Worm (Caenorhabditis elegans): ENCODE data around the gene T27E7.9.

T27E7.9 gene

DNA sequence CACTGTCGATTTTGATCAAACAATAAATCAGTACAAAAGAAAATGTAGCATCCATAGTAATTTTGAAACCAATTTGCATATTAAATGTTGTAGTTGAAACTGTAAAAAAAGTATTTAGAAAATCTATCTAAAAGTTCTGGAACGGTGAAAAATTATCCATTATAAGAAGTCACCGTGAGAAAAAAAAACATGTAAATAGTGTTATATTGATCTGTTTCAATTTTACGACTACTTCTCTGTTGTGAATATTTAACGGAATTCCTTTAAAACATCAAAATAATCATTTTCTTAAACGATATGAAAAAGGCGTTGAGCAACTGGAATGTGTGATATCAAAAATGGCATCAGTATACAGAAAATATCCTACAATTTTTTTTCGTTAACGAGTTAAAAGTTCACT lies at the start of gene T27E7.9:
Gene T27E7.9, minus strand, starts transcription at position 101 of the 400 bp plus-strand sequence.
- TF ChIP-seq cog-1 (tag; optimal IDR thresholded peaks at IDR 0.05): no peak
- TF ChIP-seq flt-1 (GFP tag; IDR thresholded peaks at IDR 0.05): no peak
- no peak for TF ChIP-seq ref-1 (GFP tag; conservative IDR thresholded peaks at IDR 0.05)
- no peak for TF ChIP-seq ztf-29 (GFP tag; IDR thresholded peaks at IDR 0.05)
- no peak for TF ChIP-seq med-1 (GFP tag; optimal IDR thresholded peaks at IDR 0.05; ENCODE audit: insufficient read depth)
- TF ChIP-seq ztf-23 (GFP tag; IDR thresholded peaks at IDR 0.05): no peak
- TF ChIP-seq tab-1 (GFP tag; IDR thresholded peaks at IDR 0.05): no peak
- TF ChIP-seq klf-2 (GFP tag; conservative IDR thresholded peaks at IDR 0.05): no peak
- no peak for TF ChIP-seq T22C8.4 (GFP tag; IDR thresholded peaks at IDR 0.05)

DNA sequence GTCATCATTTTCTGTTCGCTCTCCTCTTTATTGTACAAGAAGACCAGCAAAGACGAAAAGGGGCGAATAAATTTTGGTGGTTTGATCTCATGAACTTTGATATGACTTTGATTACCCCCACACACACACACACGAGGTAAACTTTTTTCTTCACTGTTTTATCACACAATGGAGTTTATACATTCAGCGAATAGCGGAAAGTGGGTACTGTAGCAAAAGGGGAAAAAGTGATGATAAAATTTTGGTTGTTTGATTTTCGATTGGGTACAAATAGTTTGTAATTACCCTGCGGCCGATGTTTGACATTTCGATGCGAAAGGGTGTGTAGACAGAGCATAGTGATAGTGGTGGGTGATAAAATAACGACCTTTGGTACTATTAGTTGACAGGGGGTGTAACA lies 45.0 kb upstream of the T27E7.9 start:
- TF ChIP-seq med-1 (GFP tag; optimal IDR thresholded peaks at IDR 0.05; ENCODE audit: insufficient read depth): no peak
- TF ChIP-seq cog-1 (tag; optimal IDR thresholded peaks at IDR 0.05): no peak
- no peak for TF ChIP-seq ztf-29 (GFP tag; IDR thresholded peaks at IDR 0.05)
- TF ChIP-seq T22C8.4 (GFP tag; IDR thresholded peaks at IDR 0.05): no peak
- TF ChIP-seq flt-1 (GFP tag; IDR thresholded peaks at IDR 0.05): no peak
- TF ChIP-seq ztf-23 (GFP tag; IDR thresholded peaks at IDR 0.05): no peak
- no peak for TF ChIP-seq tab-1 (GFP tag; IDR thresholded peaks at IDR 0.05)
- no peak for TF ChIP-seq ref-1 (GFP tag; conservative IDR thresholded peaks at IDR 0.05)
- no peak for TF ChIP-seq klf-2 (GFP tag; conservative IDR thresholded peaks at IDR 0.05)

DNA sequence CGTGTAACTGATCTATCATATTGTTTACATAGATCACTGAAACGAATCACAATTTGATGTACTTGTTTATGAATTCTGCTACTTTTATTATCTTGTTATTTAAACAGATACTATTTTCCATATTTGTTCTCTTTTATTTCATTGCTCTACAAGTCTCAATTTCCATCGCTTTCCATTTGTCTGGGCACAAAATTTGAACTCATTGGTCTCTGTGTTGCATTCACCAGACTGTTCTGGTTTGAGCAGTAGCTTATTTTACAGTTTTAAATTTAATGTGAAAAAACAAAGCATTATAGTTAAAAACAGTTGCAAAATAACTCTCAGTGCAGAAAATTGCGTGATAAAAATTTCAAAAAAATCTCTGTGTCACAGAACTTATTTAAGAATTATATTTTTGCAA lies 38.4 kb upstream of the T27E7.9 start:
- no peak for TF ChIP-seq cog-1 (tag; optimal IDR thresholded peaks at IDR 0.05)
- TF ChIP-seq tab-1 (GFP tag; IDR thresholded peaks at IDR 0.05): no peak
- no peak for TF ChIP-seq T22C8.4 (GFP tag; IDR thresholded peaks at IDR 0.05)
- TF ChIP-seq ref-1 (GFP tag; conservative IDR thresholded peaks at IDR 0.05): no peak
- no peak for TF ChIP-seq med-1 (GFP tag; optimal IDR thresholded peaks at IDR 0.05; ENCODE audit: insufficient read depth)
- no peak for TF ChIP-seq klf-2 (GFP tag; conservative IDR thresholded peaks at IDR 0.05)

DNA sequence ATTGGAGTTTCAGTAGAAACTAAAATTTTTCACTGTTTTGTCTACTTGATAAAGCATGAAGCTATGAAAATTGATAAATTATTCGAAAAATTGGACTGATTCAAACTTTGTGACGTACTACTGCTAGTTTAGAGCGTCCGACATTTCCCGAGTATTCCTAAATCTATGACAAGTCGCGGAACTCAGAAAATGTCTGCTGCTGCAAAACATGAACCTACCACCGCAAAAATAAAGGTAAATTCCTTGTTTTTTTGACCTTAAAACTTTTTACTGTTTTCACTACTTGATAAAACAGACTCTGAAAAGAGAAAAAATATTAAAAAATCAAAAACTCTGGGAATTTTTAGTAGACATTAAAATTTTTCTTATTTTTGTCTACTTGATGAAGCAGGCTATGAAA lies 37.6 kb upstream of the T27E7.9 start:
- TF ChIP-seq ztf-29 (GFP tag; IDR thresholded peaks at IDR 0.05) (no peak), cog-1 (tag; optimal IDR thresholded peaks at IDR 0.05) (no peak), klf-2 (GFP tag; conservative IDR thresholded peaks at IDR 0.05) (no peak), ref-1 (GFP tag; conservative IDR thresholded peaks at IDR 0.05) (no peak), ztf-23 (GFP tag; IDR thresholded peaks at IDR 0.05) (no peak), T22C8.4 (GFP tag; IDR thresholded peaks at IDR 0.05) (no peak), med-1 (GFP tag; optimal IDR thresholded peaks at IDR 0.05; ENCODE audit: insufficient read depth) (no peak), tab-1 (GFP tag; IDR thresholded peaks at IDR 0.05) (no peak), flt-1 (GFP tag; IDR thresholded peaks at IDR 0.05) (no peak)

DNA sequence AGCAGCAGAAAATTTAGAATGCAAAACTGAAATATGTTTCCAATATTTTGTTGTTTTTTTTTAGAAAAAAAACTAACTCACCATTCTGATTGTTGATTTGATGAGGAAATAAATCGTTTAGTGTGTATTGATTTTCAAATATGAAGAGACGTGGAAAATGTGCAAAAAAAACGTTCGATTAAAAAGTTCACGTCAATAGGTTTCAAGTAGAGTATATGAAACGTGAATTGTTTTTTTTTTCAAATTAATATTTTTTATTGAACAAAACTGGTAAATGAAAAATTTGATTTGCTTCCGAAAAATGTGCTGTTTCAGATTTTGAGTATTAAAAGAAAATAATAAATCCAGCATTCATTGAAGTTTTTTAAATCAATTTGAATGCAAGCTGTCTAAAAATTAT lies 31.7 kb upstream of the T27E7.9 start, which contains the start of gene irld-18:
Gene irld-18, minus strand, starts transcription at position 101 of the 400 bp plus-strand sequence.
- TF ChIP-seq klf-2 (GFP tag; conservative IDR thresholded peaks at IDR 0.05) (no peak), ref-1 (GFP tag; conservative IDR thresholded peaks at IDR 0.05) (no peak), T22C8.4 (GFP tag; IDR thresholded peaks at IDR 0.05) (no peak), flt-1 (GFP tag; IDR thresholded peaks at IDR 0.05) (no peak), ztf-29 (GFP tag; IDR thresholded peaks at IDR 0.05) (no peak), med-1 (GFP tag; optimal IDR thresholded peaks at IDR 0.05; ENCODE audit: insufficient read depth) (no peak), ztf-23 (GFP tag; IDR thresholded peaks at IDR 0.05) (no peak), tab-1 (GFP tag; IDR thresholded peaks at IDR 0.05) (no peak), cog-1 (tag; optimal IDR thresholded peaks at IDR 0.05) (no peak)

DNA sequence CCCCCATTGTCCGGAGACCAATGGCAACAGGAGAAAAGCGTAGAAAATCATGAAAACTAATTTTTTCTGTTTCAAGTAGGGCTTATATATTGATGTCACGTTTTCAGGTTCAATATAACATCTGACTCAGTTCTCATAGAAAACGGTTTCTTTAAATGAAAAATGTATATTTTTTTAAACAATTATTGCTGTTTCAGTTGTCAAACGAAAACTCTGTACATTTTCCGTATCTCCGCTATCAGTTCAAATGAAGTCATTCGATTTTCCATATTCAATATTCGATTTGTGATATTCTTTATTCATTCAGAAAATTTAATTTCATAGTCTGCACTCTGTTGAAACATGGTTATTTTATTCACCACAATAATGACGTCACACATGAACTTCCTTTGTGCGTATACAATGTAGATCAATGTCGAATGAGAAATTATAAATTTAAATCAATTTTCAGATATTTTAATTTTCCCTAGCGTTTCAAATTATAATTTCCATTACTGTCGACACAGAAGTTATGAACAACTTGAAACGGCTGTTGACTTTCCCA lies 29.5 kb upstream of the T27E7.9 start, which contains the start of gene Y57G11B.8:
Gene Y57G11B.8, minus strand, starts transcription at position 51 of the 544 bp plus-strand sequence.
- no peak for TF ChIP-seq ztf-23 (GFP tag; IDR thresholded peaks at IDR 0.05)
- no peak for TF ChIP-seq ref-1 (GFP tag; conservative IDR thresholded peaks at IDR 0.05)
- no peak for TF ChIP-seq klf-2 (GFP tag; conservative IDR thresholded peaks at IDR 0.05)
- TF ChIP-seq flt-1 (GFP tag; IDR thresholded peaks at IDR 0.05): no peak
- TF ChIP-seq ztf-29 (GFP tag; IDR thresholded peaks at IDR 0.05): no peak
- TF ChIP-seq T22C8.4 (GFP tag; IDR thresholded peaks at IDR 0.05): no peak
- no peak for TF ChIP-seq med-1 (GFP tag; optimal IDR thresholded peaks at IDR 0.05; ENCODE audit: insufficient read depth)
- TF ChIP-seq tab-1 (GFP tag; IDR thresholded peaks at IDR 0.05): no peak
- no peak for TF ChIP-seq cog-1 (tag; optimal IDR thresholded peaks at IDR 0.05)

DNA sequence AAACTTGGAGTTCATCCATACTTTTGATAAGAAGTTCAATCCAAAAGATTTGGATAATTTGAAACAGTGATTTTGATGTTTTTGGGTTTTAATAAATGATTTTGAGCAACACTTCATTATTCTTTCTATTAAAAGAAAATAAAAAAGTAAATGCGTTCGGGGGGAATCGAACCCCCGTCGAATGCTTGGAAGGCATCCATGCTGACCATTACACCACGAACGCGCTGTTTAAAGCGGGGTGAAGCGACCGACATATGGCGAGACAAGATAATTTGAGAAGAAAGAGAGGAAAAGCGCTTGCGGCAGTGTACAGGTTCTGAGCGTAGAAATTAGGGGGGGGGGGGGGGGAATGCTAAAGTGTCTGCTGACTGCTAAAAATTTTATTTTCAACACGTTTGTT lies 27.3 kb upstream of the T27E7.9 start:
- no peak for TF ChIP-seq tab-1 (GFP tag; IDR thresholded peaks at IDR 0.05)
- no peak for TF ChIP-seq cog-1 (tag; optimal IDR thresholded peaks at IDR 0.05)
- TF ChIP-seq ztf-29 (GFP tag; IDR thresholded peaks at IDR 0.05): peak; percentile 63; the same call in 1 of the 2 replicates
- peak; percentile 83 for TF ChIP-seq flt-1 (GFP tag; IDR thresholded peaks at IDR 0.05)
- TF ChIP-seq klf-2 (GFP tag; conservative IDR thresholded peaks at IDR 0.05): peak; percentile 80
- TF ChIP-seq T22C8.4 (GFP tag; IDR thresholded peaks at IDR 0.05): peak; percentile 71
- TF ChIP-seq med-1 (GFP tag; optimal IDR thresholded peaks at IDR 0.05; ENCODE audit: insufficient read depth): peak; percentile 30

DNA sequence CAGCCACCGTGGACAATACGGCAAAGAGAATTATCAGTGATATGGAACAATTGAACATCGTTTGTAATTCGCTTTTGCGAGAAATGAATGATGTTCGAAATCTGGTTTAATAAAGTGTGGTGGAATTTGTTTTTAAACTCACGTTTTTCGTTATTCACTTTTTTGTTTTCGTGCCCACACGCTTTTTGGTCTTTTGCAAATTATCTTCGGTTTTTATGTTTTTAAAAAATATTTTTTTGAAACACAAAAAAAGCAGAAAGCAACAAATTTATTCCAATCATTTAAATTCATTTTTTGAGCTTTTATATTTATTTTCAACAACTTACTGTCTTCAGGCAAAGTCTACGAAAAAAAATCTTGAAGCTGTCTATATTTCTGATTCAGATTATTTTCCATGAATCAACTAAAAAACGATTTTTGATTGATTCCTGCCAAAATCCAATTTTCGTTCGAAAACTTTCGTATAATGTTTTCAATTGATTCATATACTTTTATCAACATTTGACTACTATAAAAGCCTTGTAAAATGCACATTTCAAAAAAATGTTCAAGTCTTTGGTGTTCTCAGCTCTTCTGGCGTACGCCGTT lies 25.2 kb upstream of the T27E7.9 start, which contains the start of the genes Y57G11B.3 and Y57G11B.5:
Gene Y57G11B.3, minus strand, starts transcription at position 101 of the 588 bp plus-strand sequence.
Gene Y57G11B.5, plus strand, starts transcription at position 538 of the 588 bp plus-strand sequence.
- no peak for TF ChIP-seq flt-1 (GFP tag; IDR thresholded peaks at IDR 0.05)
- no peak for TF ChIP-seq T22C8.4 (GFP tag; IDR thresholded peaks at IDR 0.05)
- no peak for TF ChIP-seq tab-1 (GFP tag; IDR thresholded peaks at IDR 0.05)
- TF ChIP-seq cog-1 (tag; optimal IDR thresholded peaks at IDR 0.05): no peak
- no peak for TF ChIP-seq ref-1 (GFP tag; conservative IDR thresholded peaks at IDR 0.05)
- TF ChIP-seq med-1 (GFP tag; optimal IDR thresholded peaks at IDR 0.05; ENCODE audit: insufficient read depth): no peak
- TF ChIP-seq ztf-23 (GFP tag; IDR thresholded peaks at IDR 0.05): no peak
- TF ChIP-seq klf-2 (GFP tag; conservative IDR thresholded peaks at IDR 0.05): no peak

DNA sequence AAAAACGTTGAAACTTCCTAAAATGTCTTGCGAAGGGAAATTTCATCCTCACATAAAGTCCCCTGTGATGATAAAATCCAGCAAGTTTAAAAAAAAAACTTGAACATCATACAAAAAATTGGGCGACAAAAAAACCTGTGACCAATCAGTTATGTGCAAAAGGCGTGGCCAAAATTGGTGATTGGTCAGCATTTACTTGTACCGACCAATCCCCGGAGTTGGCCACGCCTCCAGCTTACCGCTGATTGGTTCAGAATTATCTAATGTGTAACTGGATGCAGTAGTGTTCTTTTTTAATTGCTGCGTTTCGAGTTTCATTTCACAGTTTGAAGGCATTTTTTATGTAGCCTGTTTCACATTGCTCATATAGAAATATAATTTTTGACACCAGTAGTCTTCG lies 23.9 kb upstream of the T27E7.9 start:
- TF ChIP-seq T22C8.4 (GFP tag; IDR thresholded peaks at IDR 0.05): no peak
- no peak for TF ChIP-seq ztf-29 (GFP tag; IDR thresholded peaks at IDR 0.05)
- TF ChIP-seq ref-1 (GFP tag; conservative IDR thresholded peaks at IDR 0.05): no peak
- no peak for TF ChIP-seq flt-1 (GFP tag; IDR thresholded peaks at IDR 0.05)
- TF ChIP-seq med-1 (GFP tag; optimal IDR thresholded peaks at IDR 0.05; ENCODE audit: insufficient read depth): no peak
- TF ChIP-seq ztf-23 (GFP tag; IDR thresholded peaks at IDR 0.05): no peak
- no peak for TF ChIP-seq cog-1 (tag; optimal IDR thresholded peaks at IDR 0.05)
- TF ChIP-seq tab-1 (GFP tag; IDR thresholded peaks at IDR 0.05): no peak
- TF ChIP-seq klf-2 (GFP tag; conservative IDR thresholded peaks at IDR 0.05): no peak
